Worm (Caenorhabditis elegans) whole organism, L4/young adult: Measurements from ENCODE around the gene nhr-115.
"Not testable (repeated sequence)": the region's sequence is repeated elsewhere in the genome, so short reads cannot be mapped to it uniquely, and the experiment has no call there.

Experiments
- W03F9.2 ChIP-seq: fragments of 150-350 bp; optimal IDR thresholded peaks from 2 replicates; lab custom pipeline; 2014; ENCODE audit warnings: missing biosample characterization, missing genetic modification characterization
- dao-5 ChIP-seq: sonication (generic microtip); optimal IDR thresholded peaks from 2 replicates; lab custom pipeline; 2016; ENCODE audit warnings: missing genotype, missing genetic modification characterization, moderate library complexity, missing compliant biosample characterization
- him-1 ChIP-seq: sonication (generic microtip); optimal IDR thresholded peaks from 2 replicates; lab custom pipeline; 2016; ENCODE audit warnings: missing genotype, missing genetic modification reagents, missing genetic modification characterization, missing compliant biosample characterization

Gene nhr-115

ce11 chrV:2277260-2277659 is 15.1 kb upstream of the nhr-115 start:
- TF ChIP-seq W03F9.2 (tag; lab: Kevin White, UChicago) (no peak), him-1 (tag; lab: Kevin White, UChicago) (no peak), dao-5 (no peak)

DNA sequence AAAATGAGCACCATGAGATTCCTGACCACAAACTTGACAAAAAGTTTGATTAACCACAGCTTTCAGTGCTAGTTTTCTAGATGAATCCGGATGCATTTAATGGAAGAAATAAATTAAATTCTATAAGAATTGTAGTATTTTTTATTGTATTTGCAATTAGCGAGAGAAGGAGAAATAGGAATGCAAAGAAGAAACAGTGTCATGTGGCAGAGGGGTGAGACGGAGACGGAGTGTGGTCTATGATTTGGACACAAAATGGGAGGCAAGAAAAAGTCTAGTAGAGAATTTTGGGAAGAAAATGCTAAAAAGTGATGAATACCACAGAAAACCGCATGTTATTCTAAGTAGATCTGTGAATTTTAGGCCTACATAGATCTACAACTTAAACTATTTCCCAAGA is 14.3 kb upstream of the nhr-115 start, which contains the start of gene nhr-59:
TSS of gene nhr-59 (minus strand) at position 214 of the 400 bp plus-strand sequence.
- TF ChIP-seq W03F9.2 (tag; lab: Kevin White, UChicago) (no peak), dao-5 (no peak), him-1 (tag; lab: Kevin White, UChicago) (no peak)

- TF ChIP-seq W03F9.2 (tag; lab: Kevin White, UChicago): no peak
- no peak for TF ChIP-seq him-1 (tag; lab: Kevin White, UChicago)
- no peak for TF ChIP-seq dao-5
These were observed 13.8 kb upstream of the nhr-115 start, which contains the start of gene fbxa-137 for ce11 chrV:2278543-2278942. TSS of gene fbxa-137 (plus strand) at chrV:2278816.

DNA sequence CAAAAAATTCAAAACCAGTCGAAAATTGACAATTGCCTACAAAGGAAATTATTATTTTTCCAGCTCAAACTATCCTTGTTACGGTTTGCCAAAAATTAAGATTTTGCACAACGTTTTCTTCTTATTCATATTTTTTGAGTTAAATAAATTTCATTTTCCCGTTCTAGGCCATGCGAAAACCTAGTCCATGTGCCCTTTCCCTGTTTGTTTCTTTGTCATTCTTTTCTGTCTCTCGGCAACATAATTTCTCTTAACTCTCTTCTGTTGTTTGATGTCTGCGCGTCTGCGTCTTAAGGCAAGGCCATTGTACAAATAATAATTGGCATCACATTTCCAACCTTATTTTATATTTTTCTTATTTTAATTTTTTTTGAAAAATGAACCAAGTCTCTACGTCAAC is 10.8 kb upstream of the nhr-115 start, which contains the start of gene nhr-228:
TSS of gene nhr-228 (plus strand) at position 261 of the 400 bp plus-strand sequence.
- TF ChIP-seq dao-5: no peak
- peak; percentile 17 for TF ChIP-seq W03F9.2 (tag; lab: Kevin White, UChicago)
- no peak for TF ChIP-seq him-1 (tag; lab: Kevin White, UChicago)

DNA sequence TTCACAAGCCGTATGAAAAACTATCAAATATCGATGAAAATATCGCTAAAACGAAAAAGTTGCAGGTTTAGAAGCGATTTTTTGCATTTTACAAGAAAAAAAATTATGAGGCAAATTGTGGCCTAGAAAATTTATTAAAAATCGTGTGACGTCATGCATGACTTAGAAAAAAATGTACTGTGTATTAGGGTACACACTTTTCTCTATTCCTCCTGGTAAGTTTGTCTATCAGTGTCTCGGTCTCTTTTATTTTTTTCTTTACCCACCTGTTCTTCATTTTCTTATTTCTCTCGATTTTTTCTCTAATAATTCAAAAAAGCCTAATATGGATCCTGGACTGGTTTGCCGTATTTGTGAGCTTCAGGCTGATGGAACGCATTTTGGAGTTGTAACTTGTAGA is 7.2 kb upstream of the nhr-115 start, which contains the start of gene nhr-227:
TSS of gene nhr-227 (plus strand) at position 326 of the 400 bp plus-strand sequence.
- TF ChIP-seq W03F9.2 (tag; lab: Kevin White, UChicago) (no peak), him-1 (tag; lab: Kevin White, UChicago) (no peak), dao-5 (no peak)

- TF ChIP-seq dao-5 (no peak), him-1 (tag; lab: Kevin White, UChicago) (no peak)
These were observed 2.0 kb upstream of the nhr-115 start, which contains the start of gene nhr-225 for ce11 chrV:2290329-2290728. TSS of gene nhr-225 (minus strand) at chrV:2290474.

DNA sequence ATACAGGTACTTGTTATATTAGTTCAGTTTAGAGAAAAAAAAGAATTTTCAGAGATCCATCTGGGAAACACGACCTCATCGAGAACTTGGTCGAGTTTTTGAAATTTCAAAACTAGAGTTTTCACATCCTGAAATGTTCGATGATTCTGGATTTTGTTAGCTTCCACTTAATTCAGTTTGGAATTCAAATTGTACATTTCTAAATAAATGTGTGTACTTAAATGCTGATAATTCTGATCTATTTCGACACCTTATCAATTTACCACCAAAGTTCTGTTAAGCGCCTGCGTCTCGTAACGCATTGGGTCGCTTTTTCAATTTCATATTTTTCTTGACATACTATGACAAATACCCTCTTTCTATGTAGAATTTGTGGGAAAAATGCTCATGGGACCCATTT is 2.2 kb downstream of the nhr-115 start, which contains the start of gene nhr-226:
TSS of gene nhr-226 (plus strand) at position 301 of the 400 bp plus-strand sequence.
- no peak for TF ChIP-seq W03F9.2 (tag; lab: Kevin White, UChicago)
- no peak for TF ChIP-seq him-1 (tag; lab: Kevin White, UChicago)
- no peak for TF ChIP-seq dao-5

ce11 chrV:2300905-2301304 is 8.6 kb downstream of the nhr-115 start, which contains the start of gene Y19D10B.8:
TSS of gene Y19D10B.8 (minus strand) at chrV:2301005.
- no peak for TF ChIP-seq W03F9.2 (tag; lab: Kevin White, UChicago)
- no peak for TF ChIP-seq dao-5

ce11 chrV:2303775-2304174 is 11.4 kb downstream of the nhr-115 start, which contains the start of gene irld-15:
TSS of gene irld-15 (minus strand) at chrV:2303875.
- TF ChIP-seq W03F9.2 (tag; lab: Kevin White, UChicago): no peak
- no peak for TF ChIP-seq dao-5
- TF ChIP-seq him-1 (tag; lab: Kevin White, UChicago): no peak

DNA sequence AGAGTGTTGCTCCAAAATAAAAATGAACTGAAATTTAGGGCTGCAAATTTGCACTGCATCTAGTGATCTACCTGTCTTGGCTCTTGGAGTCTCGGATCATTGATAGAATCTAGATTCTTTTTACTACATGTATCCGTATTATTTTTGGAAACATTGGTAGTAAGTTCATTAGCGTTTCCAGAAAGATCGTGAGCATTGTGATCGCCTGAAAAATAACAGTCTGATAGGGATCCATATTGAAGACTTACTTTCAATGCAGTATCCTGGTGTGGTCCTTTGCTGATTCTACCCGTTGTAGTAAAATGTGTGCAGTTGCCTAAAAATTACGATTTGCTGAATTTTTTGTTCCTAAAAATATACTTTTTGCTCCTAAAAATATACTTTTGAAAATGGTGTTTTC is 14.0 kb downstream of the nhr-115 start:
- TF ChIP-seq dao-5 (no peak), W03F9.2 (tag; lab: Kevin White, UChicago) (no peak), him-1 (tag; lab: Kevin White, UChicago) (no peak)

- TF ChIP-seq W03F9.2 (tag; lab: Kevin White, UChicago) (no peak), dao-5 (no peak), him-1 (tag; lab: Kevin White, UChicago) (no peak)
These were observed 15.9 kb downstream of the nhr-115 start for ce11 chrV:2308246-2308645.

ce11 chrV:2321001-2321400 is 28.7 kb downstream of the nhr-115 start, which contains the start of gene Y19D10B.6:
TSS of gene Y19D10B.6 (minus strand) at chrV:2321101.
- TF ChIP-seq dao-5; him-1 (tag; lab: Kevin White, UChicago); W03F9.2 (tag; lab: Kevin White, UChicago): not testable (repeated sequence)

ce11 chrV:2322466-2322865 is 30.1 kb downstream of the nhr-115 start, which contains the start of gene pud-1.2:
TSS of gene pud-1.2 (minus strand) at chrV:2322566.
- not testable (repeated sequence) for TF ChIP-seq him-1 (tag; lab: Kevin White, UChicago); W03F9.2 (tag; lab: Kevin White, UChicago); dao-5

ce11 chrV:2324260-2324659 is 31.9 kb downstream of the nhr-115 start:
- TF ChIP-seq W03F9.2 (tag; lab: Kevin White, UChicago) (no peak), dao-5 (no peak), him-1 (tag; lab: Kevin White, UChicago) (no peak)

ce11 chrV:2325052-2325451 is 32.7 kb downstream of the nhr-115 start, which contains the start of gene pud-3:
TSS of gene pud-3 (minus strand) at chrV:2325152.
- TF ChIP-seq him-1 (tag; lab: Kevin White, UChicago) (no peak), dao-5 (no peak), W03F9.2 (tag; lab: Kevin White, UChicago) (no peak)
